Fruit fly (Drosophila melanogaster): ENCODE measurements around the gene Rpt6R.

The Rpt6R gene

DNA sequence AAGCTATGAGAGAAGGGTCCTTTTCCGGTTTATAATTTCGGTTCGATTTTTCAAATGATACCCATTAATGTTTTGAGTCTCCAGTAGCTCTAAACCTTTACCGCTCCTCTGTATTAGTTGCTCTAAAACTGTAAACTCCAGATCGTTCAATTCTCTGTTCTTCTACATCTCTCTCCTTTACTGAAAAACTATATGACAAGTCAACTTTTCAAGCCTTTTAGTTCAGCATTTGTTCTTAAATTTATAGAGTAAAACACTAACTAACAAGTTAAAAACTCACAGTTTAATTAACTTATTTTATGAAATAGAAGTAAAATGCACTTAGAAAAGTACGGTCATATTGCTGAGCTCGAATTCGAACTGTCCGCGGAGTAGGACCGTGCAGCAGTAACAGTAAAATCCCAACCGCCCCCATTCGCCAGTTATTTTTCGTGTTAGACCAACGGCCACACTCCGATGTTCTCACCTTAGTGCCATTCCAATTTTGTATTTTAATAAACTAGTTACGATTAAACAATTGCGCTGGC is 20.7 kb downstream of the Rpt6R start:
- TF ChIP-seq Myc (optimal IDR thresholded peaks at IDR 0.05) (peak; percentile 16), foxo (GFP tag; optimal IDR thresholded peaks at IDR 0.05) (peak in 1 of 2 experiments; percentile 7), Jra (GFP tag; optimal IDR thresholded peaks at IDR 0.05) (no peak), rgr (GFP tag; optimal IDR thresholded peaks at IDR 0.05) (peak; percentile 1), CG9705 (GFP tag; optimal IDR thresholded peaks at IDR 0.05) (no peak)

DNA sequence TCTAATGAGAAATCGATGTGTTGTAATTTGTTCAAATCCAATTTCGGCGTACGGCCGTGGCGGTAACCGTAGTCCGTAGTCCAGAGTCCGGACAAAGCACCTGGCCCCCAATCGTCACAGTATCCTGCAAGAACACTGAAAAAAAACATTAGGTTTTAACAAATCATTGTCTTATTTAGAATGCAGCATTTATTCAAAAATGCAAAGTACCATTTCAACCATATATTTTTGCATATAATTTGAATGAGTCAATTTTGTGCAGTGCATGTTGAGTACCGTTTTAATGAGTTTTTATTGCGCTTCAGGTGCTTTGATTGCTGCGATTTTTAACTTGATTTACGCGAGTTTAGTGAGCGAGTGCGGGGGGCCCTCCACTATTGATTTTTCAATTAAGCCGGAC is 22.3 kb downstream of the Rpt6R start:
- TF ChIP-seq jim (GFP tag; optimal IDR thresholded peaks at IDR 0.05): no peak
- no peak for TF ChIP-seq CrebA (GFP tag; optimal IDR thresholded peaks at IDR 0.05; ENCODE audit: borderline replicate concordance)
- TF ChIP-seq dsf (GFP tag; optimal IDR thresholded peaks at IDR 0.05; ENCODE audit: borderline replicate concordance): no peak
- no peak for TF ChIP-seq lola (GFP tag; optimal IDR thresholded peaks at IDR 0.05)
- no peak for TF ChIP-seq HLH106 (tag; optimal IDR thresholded peaks at IDR 0.05)
- no peak for TF ChIP-seq pan (optimal IDR thresholded peaks at IDR 0.05)
- no peak for TF ChIP-seq dmrt93B (GFP tag; optimal IDR thresholded peaks at IDR 0.05)
- no peak for TF ChIP-seq Hr78 (GFP tag; optimal IDR thresholded peaks at IDR 0.05)
- no peak for TF ChIP-seq Sp1 (GFP tag; optimal IDR thresholded peaks at IDR 0.05)
- TF ChIP-seq fru (GFP tag; optimal IDR thresholded peaks at IDR 0.05): no peak
- TF ChIP-seq sage (GFP tag; optimal IDR thresholded peaks at IDR 0.05): no peak
- TF ChIP-seq N (GFP tag; optimal IDR thresholded peaks at IDR 0.05): no peak

DNA sequence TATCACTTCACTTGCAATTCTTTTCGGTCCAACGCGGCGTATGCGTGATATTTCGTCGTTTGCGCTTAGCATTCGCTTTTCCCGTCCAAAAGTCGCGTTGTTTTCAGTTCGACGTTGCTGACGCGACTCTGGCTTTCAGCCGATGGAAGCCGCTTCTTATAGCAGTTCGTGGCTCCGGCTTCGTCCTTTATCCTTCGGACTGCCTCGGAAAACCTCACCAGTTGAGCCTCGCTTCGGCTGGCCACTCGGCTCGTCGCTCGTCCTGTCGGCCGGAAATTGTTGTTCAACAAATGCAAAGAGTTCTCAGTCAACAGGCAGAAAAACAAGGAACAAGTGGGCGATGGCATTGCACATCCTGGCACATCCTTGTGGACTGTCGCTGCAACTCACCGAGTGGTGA is 23.4 kb downstream of the Rpt6R start, which contains the start of gene CG34155:
Gene CG34155 (minus strand): TSS at position 130 of the 400 bp plus-strand sequence.
- TF ChIP-seq sage (GFP tag; optimal IDR thresholded peaks at IDR 0.05) (no peak), foxo (GFP tag; optimal IDR thresholded peaks at IDR 0.05) (no peak), psq (GFP tag; optimal IDR thresholded peaks at IDR 0.05) (no peak), usp (GFP tag; optimal IDR thresholded peaks at IDR 0.05) (no peak), lola (GFP tag; optimal IDR thresholded peaks at IDR 0.05) (no peak), Jra (GFP tag; optimal IDR thresholded peaks at IDR 0.05) (no peak), Dfd (GFP tag; optimal IDR thresholded peaks at IDR 0.05) (no peak), dsf (GFP tag; optimal IDR thresholded peaks at IDR 0.05; ENCODE audit: borderline replicate concordance) (no peak), Hr78 (GFP tag; optimal IDR thresholded peaks at IDR 0.05) (no peak), sv (GFP tag; optimal IDR thresholded peaks at IDR 0.05) (no peak)

DNA sequence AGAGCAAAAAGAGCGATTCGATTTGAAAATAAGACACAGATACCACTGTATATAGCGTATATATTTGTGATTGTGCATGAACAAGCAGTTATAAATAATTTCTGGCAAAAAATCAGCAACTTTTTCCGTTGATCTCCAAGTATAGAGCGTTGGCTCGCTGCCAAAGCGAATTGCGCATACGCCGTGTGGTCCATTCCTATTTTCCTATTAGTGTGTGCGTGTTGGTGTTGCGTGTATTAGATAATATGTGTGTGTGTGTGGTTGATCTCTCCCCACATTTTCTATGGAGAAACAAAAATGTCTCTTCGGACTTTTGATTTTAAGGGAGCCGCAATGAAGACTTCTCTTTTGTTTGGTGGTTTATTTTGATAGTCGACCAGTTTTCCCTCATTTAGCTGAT is 30.9 kb downstream of the Rpt6R start:
- TF ChIP-seq Mio (GFP tag; optimal IDR thresholded peaks at IDR 0.05) (no peak), tai (GFP tag; optimal IDR thresholded peaks at IDR 0.05) (no peak), Hr78 (GFP tag; optimal IDR thresholded peaks at IDR 0.05) (no peak), woc (GFP tag; optimal IDR thresholded peaks at IDR 0.05) (no peak), HLH106 (tag; optimal IDR thresholded peaks at IDR 0.05) (no peak), usp (GFP tag; optimal IDR thresholded peaks at IDR 0.05) (no peak)

DNA sequence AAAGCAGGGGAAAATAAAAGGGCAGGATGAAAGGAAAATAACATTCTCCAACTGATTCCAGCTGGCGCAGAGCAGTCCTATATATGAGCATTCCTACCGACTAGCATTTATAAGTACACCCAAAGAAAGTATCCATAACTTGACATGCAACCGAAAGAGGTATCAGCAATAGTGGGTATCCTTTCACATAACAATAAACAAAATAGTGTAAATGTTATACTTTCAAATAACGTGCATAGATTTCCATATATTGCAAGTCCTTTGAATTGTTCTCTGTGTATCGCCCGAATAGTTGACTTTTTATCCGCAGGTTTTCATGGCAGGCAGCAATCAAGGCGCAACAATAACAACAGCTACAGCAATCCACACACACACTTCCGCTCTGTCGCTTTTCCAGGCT is 33.5 kb downstream of the Rpt6R start:
- TF ChIP-seq Mio (GFP tag; optimal IDR thresholded peaks at IDR 0.05) (no peak), HLH106 (tag; optimal IDR thresholded peaks at IDR 0.05) (no peak), Hr78 (GFP tag; optimal IDR thresholded peaks at IDR 0.05) (no peak)

DNA sequence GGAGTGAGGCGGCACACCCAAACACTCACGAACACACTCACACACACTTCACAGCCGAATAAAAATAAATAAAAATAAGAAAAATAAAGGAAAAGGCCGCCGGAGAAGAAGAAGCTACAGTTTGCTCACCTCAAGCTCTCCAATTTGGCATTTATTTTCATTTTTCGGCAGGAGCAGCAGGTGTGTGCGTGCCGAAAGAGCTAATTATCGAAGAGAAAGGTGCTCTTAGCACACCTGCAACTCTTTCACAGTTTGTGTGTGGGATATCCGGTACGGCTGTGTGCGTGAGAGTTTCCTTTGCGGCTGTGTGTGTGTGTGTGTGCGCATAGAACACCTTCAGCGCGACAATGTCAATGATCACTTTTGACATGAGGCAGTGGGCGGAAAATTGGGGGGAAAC is 38.5 kb downstream of the Rpt6R start:
- TF ChIP-seq foxo (GFP tag; optimal IDR thresholded peaks at IDR 0.05) (no peak), Rel (GFP tag; optimal IDR thresholded peaks at IDR 0.05) (no peak), Rel (tag; optimal IDR thresholded peaks at IDR 0.05) (no peak), CG9705 (GFP tag; optimal IDR thresholded peaks at IDR 0.05) (no peak), dmrt93B (GFP tag; optimal IDR thresholded peaks at IDR 0.05) (no peak), ey (GFP tag; optimal IDR thresholded peaks at IDR 0.05) (no peak), OdsH (GFP tag; optimal IDR thresholded peaks at IDR 0.05) (no peak), psq (GFP tag; optimal IDR thresholded peaks at IDR 0.05) (no peak), CrebA (GFP tag; optimal IDR thresholded peaks at IDR 0.05; ENCODE audit: borderline replicate concordance) (no peak)

DNA sequence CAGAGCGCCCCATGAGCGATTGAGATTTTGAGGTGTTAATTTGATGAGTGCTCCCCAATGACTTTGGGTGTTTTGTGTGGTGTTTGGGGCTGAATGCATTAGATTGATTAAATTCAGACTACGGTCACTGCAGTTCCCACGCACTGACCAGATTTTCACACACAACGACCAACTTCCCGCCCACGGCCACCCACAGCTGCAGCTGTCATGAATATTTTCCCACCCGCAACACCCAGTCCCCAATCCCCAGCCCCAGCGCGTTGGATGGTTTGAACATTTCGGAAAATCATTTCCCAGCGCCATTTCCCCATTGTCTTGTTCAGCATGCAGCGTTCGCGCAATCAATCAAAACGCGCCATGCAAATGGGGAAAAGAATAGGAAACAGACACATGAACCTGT is 42.0 kb downstream of the Rpt6R start:
- TF ChIP-seq CrebA (GFP tag; optimal IDR thresholded peaks at IDR 0.05; ENCODE audit: borderline replicate concordance) (no peak), Sp1 (GFP tag; optimal IDR thresholded peaks at IDR 0.05) (no peak), Mio (GFP tag; optimal IDR thresholded peaks at IDR 0.05) (no peak), sv (GFP tag; optimal IDR thresholded peaks at IDR 0.05) (no peak), CG32264 (GFP tag; optimal IDR thresholded peaks at IDR 0.05) (no peak), OdsH (GFP tag; optimal IDR thresholded peaks at IDR 0.05) (no peak), ey (GFP tag; optimal IDR thresholded peaks at IDR 0.05) (no peak), lola (GFP tag; optimal IDR thresholded peaks at IDR 0.05) (no peak), GATAd (GFP tag; optimal IDR thresholded peaks at IDR 0.05) (no peak), tai (GFP tag; optimal IDR thresholded peaks at IDR 0.05) (no peak), pan (optimal IDR thresholded peaks at IDR 0.05) (no peak), CG9705 (GFP tag; optimal IDR thresholded peaks at IDR 0.05) (no peak), dmrt93B (GFP tag; optimal IDR thresholded peaks at IDR 0.05) (no peak), foxo (GFP tag; optimal IDR thresholded peaks at IDR 0.05) (no peak), dsf (GFP tag; optimal IDR thresholded peaks at IDR 0.05; ENCODE audit: borderline replicate concordance) (no peak), Abd-B (GFP tag; optimal IDR thresholded peaks at IDR 0.05) (no peak)
